Worm (Caenorhabditis elegans) whole organism, mixed stage, embryonic: Measurements from ENCODE around the gene clc-33.

Experiments
- M03D4.4 ChIP-seq: sonication (generic microtip); optimal IDR thresholded peaks from 2 replicates; lab custom pipeline; 2017; ENCODE audit warnings: mild to moderate bottlenecking, missing genetic modification characterization, missing compliant biosample characterization
- bed-3 ChIP-seq: fragments of 200-800 bp; sonication (Bioruptor generic); optimal IDR thresholded peaks from 3 replicates; lab custom pipeline; 2018; ENCODE audit warnings: mild to moderate bottlenecking, missing genetic modification characterization, moderate library complexity, missing compliant biosample characterization
- ceh-43 ChIP-seq: fragments of 200-800 bp; sonication (Bioruptor generic); optimal IDR thresholded peaks from 2 replicates; lab custom pipeline; 2018; ENCODE audit warnings: mild to moderate bottlenecking, missing genetic modification characterization, moderate library complexity, missing compliant biosample characterization
- ceh-83 ChIP-seq: fragments of 200-800 bp; sonication (Bioruptor generic); optimal IDR thresholded peaks from 2 replicates; lab custom pipeline; 2018; ENCODE audit warnings: mild to moderate bottlenecking, missing genetic modification characterization, missing compliant biosample characterization
- ces-1 ChIP-seq: fragments of 150-350 bp; optimal IDR thresholded peaks from 2 replicates; lab custom pipeline; 2014; ENCODE audit warnings: missing biosample characterization, missing genetic modification reagents, missing genetic modification characterization
- cnd-1 ChIP-seq: fragments of 200-800 bp; sonication (Bioruptor generic); optimal IDR thresholded peaks from 2 replicates; lab custom pipeline; 2018; ENCODE audit warnings: mild to moderate bottlenecking, missing genetic modification characterization, missing compliant biosample characterization
- drap-1 ChIP-seq: fragments of 200-800 bp; sonication (Bioruptor generic); optimal IDR thresholded peaks from 3 replicates; lab custom pipeline; 2018; ENCODE audit warnings: mild to moderate bottlenecking, missing genetic modification characterization, missing compliant biosample characterization
- elt-3 ChIP-seq: fragments of 150-350 bp; optimal IDR thresholded peaks from 2 replicates; lab custom pipeline; 2014; ENCODE audit warnings: missing biosample characterization, missing genetic modification characterization
- flh-1 ChIP-seq: fragments of 200-800 bp; sonication (Bioruptor generic); optimal IDR thresholded peaks from 2 replicates; lab custom pipeline; 2018; ENCODE audit warnings: mild to moderate bottlenecking, missing genetic modification characterization, moderate library complexity, missing compliant biosample characterization
- ham-2 ChIP-seq: fragments of 200-800 bp; sonication (Bioruptor generic); optimal IDR thresholded peaks from 2 replicates; lab custom pipeline; 2018; ENCODE audit warnings: mild to moderate bottlenecking, missing genetic modification characterization, missing compliant biosample characterization
- hlh-1 ChIP-seq: fragments of 150-350 bp; optimal IDR thresholded peaks from 2 replicates; lab custom pipeline; 2014; ENCODE audit warnings: missing biosample characterization, missing genetic modification reagents, missing genetic modification characterization
- lin-13 ChIP-seq: fragments of 150-350 bp; optimal IDR thresholded peaks from 2 replicates; lab custom pipeline; 2014; ENCODE audit warnings: missing biosample characterization, missing genetic modification characterization
- lin-32 ChIP-seq: fragments of 200-800 bp; sonication (Bioruptor generic); optimal IDR thresholded peaks from 2 replicates; lab custom pipeline; 2018; ENCODE audit warnings: mild to moderate bottlenecking, missing genetic modification characterization, missing compliant biosample characterization
- lsy-2 ChIP-seq: fragments of 150-350 bp; optimal IDR thresholded peaks from 2 replicates; lab custom pipeline; 2014; ENCODE audit warnings: missing biosample characterization, missing genetic modification characterization
- mab-5 ChIP-seq: fragments of 150-350 bp; optimal IDR thresholded peaks from 2 replicates; lab custom pipeline; 2014; ENCODE audit warnings: missing biosample characterization, missing genetic modification characterization
- mep-1 ChIP-seq: fragments of 150-350 bp; optimal IDR thresholded peaks from 2 replicates; lab custom pipeline; 2017; ENCODE audit warnings: missing biosample characterization, missing genetic modification reagents, missing genetic modification characterization, inconsistent platforms
- mls-2 ChIP-seq: sonication (generic microtip); optimal IDR thresholded peaks from 2 replicates; lab custom pipeline; 2016; ENCODE audit warnings: mild to moderate bottlenecking, missing genetic modification characterization, moderate library complexity, missing compliant biosample characterization
- nhr-12 ChIP-seq: fragments of 150-350 bp; optimal IDR thresholded peaks from 2 replicates; lab custom pipeline; 2014; ENCODE audit warnings: missing biosample characterization, missing genetic modification characterization
- nhr-2 ChIP-seq: fragments of 150-350 bp; optimal IDR thresholded peaks from 2 replicates; lab custom pipeline; 2014; ENCODE audit warnings: missing biosample characterization, missing genetic modification characterization
- nhr-237 ChIP-seq: fragments of 150-350 bp; optimal IDR thresholded peaks from 2 replicates; lab custom pipeline; 2014; ENCODE audit warnings: missing biosample characterization, missing genetic modification characterization
- nhr-28 ChIP-seq: fragments of 150-350 bp; optimal IDR thresholded peaks from 2 replicates; lab custom pipeline; 2014; ENCODE audit warnings: missing biosample characterization, missing genetic modification characterization
- nhr-76 ChIP-seq: sonication (generic microtip); optimal IDR thresholded peaks from 2 replicates; lab custom pipeline; 2017; ENCODE audit warnings: missing biosample characterization, missing genetic modification characterization
- pha-4 ChIP-seq: fragments of 150-350 bp; optimal IDR thresholded peaks from 2 replicates; lab custom pipeline; 2018; ENCODE audit warnings: missing biosample characterization, missing genetic modification reagents, missing genetic modification characterization
- snpc-4 ChIP-seq: fragments of 150-350 bp; optimal IDR thresholded peaks from 2 replicates; lab custom pipeline; 2014; ENCODE audit warnings: missing biosample characterization, missing genetic modification characterization
- sptf-1 ChIP-seq: sonication (generic microtip); optimal IDR thresholded peaks from 2 replicates; lab custom pipeline; 2017; ENCODE audit warnings: mild to moderate bottlenecking, missing genetic modification characterization, moderate library complexity, missing compliant biosample characterization
- unc-120 ChIP-seq: sonication (generic microtip); optimal IDR thresholded peaks from 2 replicates; lab custom pipeline; 2017; ENCODE audit warnings: missing genetic modification characterization, missing compliant biosample characterization; ENCODE audit not compliant: poor library complexity, severe bottlenecking
- unc-62 ChIP-seq: fragments of 150-350 bp; optimal IDR thresholded peaks from 2 replicates; lab custom pipeline; 2014; ENCODE audit warnings: missing biosample characterization, missing genetic modification reagents, missing genetic modification characterization
- zip-8 ChIP-seq: fragments of 150-350 bp; optimal IDR thresholded peaks from 2 replicates; lab custom pipeline; 2014; ENCODE audit warnings: missing biosample characterization, missing genetic modification characterization
- ztf-11 ChIP-seq: fragments of 150-350 bp; optimal IDR thresholded peaks from 2 replicates; lab custom pipeline; 2014; ENCODE audit warnings: missing biosample characterization, missing genetic modification characterization

Gene clc-33

DNA sequence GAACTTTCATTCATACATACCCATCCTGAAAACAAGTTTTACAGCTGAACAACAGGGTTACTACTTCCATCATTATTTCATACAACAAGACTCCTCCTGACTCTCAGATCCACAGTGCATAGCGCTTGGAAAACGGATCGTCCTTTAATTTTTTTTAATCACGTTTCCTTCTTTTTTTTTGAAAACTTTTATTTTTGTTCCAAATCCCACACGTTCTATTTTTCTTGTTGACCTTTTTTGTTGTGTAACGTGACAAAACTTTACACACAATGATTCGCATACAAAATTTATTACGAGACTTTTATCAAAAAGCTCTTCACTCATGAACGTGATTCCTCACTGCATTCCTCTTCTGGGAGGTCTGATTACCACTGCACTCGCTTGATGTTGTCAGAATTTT is at the start of gene clc-33:
clc-33 (plus strand) TSS at position 301 of the 400 bp plus-strand sequence.
- TF ChIP-seq zip-8: no peak
- no peak for TF ChIP-seq lin-32 (GFP tag; lab: Kevin White, UChicago)
- no peak for TF ChIP-seq mep-1 (tag; lab: Kevin White, UChicago)
- no peak for TF ChIP-seq drap-1 (GFP tag; lab: Kevin White, UChicago)
- no peak for TF ChIP-seq snpc-4 (tag; lab: Kevin White, UChicago)
- TF ChIP-seq, all 35 proteins: peak for 0

DNA sequence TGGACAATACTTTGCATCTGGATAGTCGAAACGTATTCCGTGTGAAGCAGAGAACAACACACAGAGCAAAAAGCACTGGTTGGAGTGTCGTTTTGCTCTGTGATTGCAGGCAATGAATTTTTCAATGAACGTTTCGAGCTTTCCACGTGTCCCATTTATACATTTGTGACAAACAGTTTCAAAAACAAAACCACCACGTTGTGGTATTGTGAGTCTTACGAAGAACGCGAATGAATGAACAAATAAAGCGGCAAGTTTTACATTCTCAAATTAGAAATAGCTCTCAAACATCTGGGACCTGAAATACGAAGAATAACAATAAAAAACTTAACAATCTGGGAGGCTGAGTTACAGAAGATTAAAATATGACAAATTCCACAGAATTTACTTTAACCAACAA is 48.4 kb upstream of the clc-33 start, which contains the start of gene F46F5.1:
F46F5.1 (minus strand) TSS at position 101 of the 400 bp plus-strand sequence.
- TF ChIP-seq nhr-76 (tag; lab: Kevin White, UChicago) (no peak), ham-2 (GFP tag; lab: Kevin White, UChicago) (no peak), mab-5 (tag; lab: Kevin White, UChicago) (no peak), ceh-43 (GFP tag; lab: Kevin White, UChicago) (no peak), unc-62 (GFP tag; lab: Kevin White, UChicago) (no peak), cnd-1 (tag; lab: Kevin White, UChicago) (no peak), nhr-12 (tag; lab: Kevin White, UChicago) (no peak), ceh-83 (GFP tag; lab: Kevin White, UChicago) (no peak), nhr-237 (tag; lab: Kevin White, UChicago) (no peak), flh-1 (GFP tag; lab: Kevin White, UChicago) (no peak), hlh-1 (tag; lab: Kevin White, UChicago) (no peak), elt-3 (no peak)

DNA sequence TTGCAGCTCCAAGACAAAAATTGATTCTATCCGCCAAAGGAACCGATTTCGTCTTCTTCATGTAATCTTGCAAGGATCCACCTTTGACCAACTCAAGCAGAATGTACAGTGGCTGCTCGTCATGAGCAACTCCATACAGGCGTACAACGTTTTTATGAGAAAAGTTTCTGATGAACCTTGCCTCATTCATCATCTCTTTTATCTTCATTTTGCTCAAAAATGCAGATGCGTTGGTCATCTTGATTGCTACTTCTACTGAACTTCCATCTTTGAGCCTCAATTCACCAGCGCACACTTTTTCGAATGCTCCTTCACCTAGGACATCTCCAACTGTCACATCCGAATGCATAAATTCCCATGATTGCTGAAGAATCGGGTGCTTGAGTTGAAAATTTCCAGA is 43.3 kb upstream of the clc-33 start:
- TF ChIP-seq nhr-237 (tag; lab: Kevin White, UChicago) (no peak), cnd-1 (tag; lab: Kevin White, UChicago) (no peak), flh-1 (GFP tag; lab: Kevin White, UChicago) (no peak), bed-3 (GFP tag; lab: Kevin White, UChicago) (no peak), zip-8 (no peak), mep-1 (tag; lab: Kevin White, UChicago) (no peak), ham-2 (GFP tag; lab: Kevin White, UChicago) (no peak)

DNA sequence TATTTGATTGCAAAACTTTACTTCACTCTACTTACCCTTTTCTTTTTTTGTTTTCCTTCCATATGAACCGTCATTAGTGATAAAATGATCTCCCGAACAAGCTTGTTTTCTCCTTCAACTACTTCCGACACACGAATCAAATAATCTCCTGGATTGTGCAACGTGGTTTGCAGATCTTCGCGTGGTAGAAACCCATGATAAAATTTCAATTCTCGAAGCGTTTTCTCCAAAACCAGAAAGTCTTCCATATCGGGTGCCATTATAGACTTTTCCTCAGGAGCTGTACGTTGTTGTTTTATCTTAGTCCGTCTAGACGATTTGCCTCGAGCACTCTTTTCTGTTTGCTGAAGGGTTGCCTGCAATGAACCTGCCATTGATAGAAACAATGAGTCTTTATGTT is 42.8 kb upstream of the clc-33 start:
- no peak for TF ChIP-seq sptf-1 (tag; lab: Kevin White, UChicago)
- TF ChIP-seq nhr-12 (tag; lab: Kevin White, UChicago): no peak
- TF ChIP-seq mls-2 (tag; lab: Kevin White, UChicago): no peak
- TF ChIP-seq lin-32 (GFP tag; lab: Kevin White, UChicago): no peak
- TF ChIP-seq lin-13 (tag; lab: Kevin White, UChicago): no peak
- TF ChIP-seq ces-1: no peak
- TF ChIP-seq nhr-76 (tag; lab: Kevin White, UChicago): no peak
- no peak for TF ChIP-seq flh-1 (GFP tag; lab: Kevin White, UChicago)
- no peak for TF ChIP-seq cnd-1 (tag; lab: Kevin White, UChicago)
- no peak for TF ChIP-seq ztf-11 (tag; lab: Kevin White, UChicago)
- TF ChIP-seq pha-4 (tag; lab: Kevin White, UChicago): no peak
- no peak for TF ChIP-seq unc-62 (GFP tag; lab: Kevin White, UChicago)
- no peak for TF ChIP-seq snpc-4 (tag; lab: Kevin White, UChicago)
- no peak for TF ChIP-seq ceh-43 (GFP tag; lab: Kevin White, UChicago)
- TF ChIP-seq M03D4.4 (tag; lab: Kevin White, UChicago): no peak
- no peak for TF ChIP-seq nhr-28 (tag; lab: Kevin White, UChicago)
- TF ChIP-seq ceh-83 (GFP tag; lab: Kevin White, UChicago): no peak
- no peak for TF ChIP-seq hlh-1 (tag; lab: Kevin White, UChicago)
- TF ChIP-seq nhr-2 (tag; lab: Kevin White, UChicago): no peak
- TF ChIP-seq elt-3: no peak

DNA sequence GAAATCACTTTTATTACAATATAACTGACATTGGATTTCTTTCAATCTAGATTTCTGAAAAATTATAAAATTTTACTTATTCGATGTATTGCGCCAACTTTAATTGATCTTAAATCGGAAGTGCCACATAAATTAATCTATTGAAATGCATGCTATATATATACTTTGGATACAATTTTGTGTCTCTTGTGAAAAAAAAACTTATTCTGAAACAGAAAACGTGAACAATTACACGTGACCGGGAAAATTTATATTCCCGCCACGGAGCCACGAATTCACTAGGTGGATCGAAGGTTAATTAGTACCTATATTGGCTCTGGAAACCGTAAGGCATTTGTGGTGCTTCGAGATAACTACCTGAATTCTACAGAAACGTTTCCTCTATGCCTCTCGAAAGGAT is 40.5 kb upstream of the clc-33 start, which contains the start of gene F46F5.14:
F46F5.14 (plus strand) TSS at position 301 of the 400 bp plus-strand sequence.
- TF ChIP-seq nhr-12 (tag; lab: Kevin White, UChicago): no peak
- TF ChIP-seq nhr-237 (tag; lab: Kevin White, UChicago): no peak
- TF ChIP-seq cnd-1 (tag; lab: Kevin White, UChicago): no peak
- no peak for TF ChIP-seq ces-1
- TF ChIP-seq mls-2 (tag; lab: Kevin White, UChicago): no peak
- TF ChIP-seq elt-3: no peak
- no peak for TF ChIP-seq unc-120 (tag; lab: Kevin White, UChicago)
- no peak for TF ChIP-seq lsy-2
- no peak for TF ChIP-seq ceh-83 (GFP tag; lab: Kevin White, UChicago)
